Worm (Caenorhabditis elegans) whole organism, L1 larva: ENCODE measurements around the gene ham-1.

Experiments
- ceh-88 ChIP-seq: fragments of 200-800 bp; sonication (Bioruptor generic); IDR thresholded peaks from 2 replicates; pipeline ENCODE4 v1.3.6; 2022; ENCODE audit warnings: missing genetic modification characterization, missing compliant biosample characterization
- grh-1 ChIP-seq: fragments of 200-800 bp; sonication (Bioruptor generic); IDR thresholded peaks from 2 replicates; pipeline ENCODE4 v1.3.6; 2022; ENCODE audit warnings: missing genetic modification reagents, missing genetic modification characterization, missing compliant biosample characterization
- lin-35 ChIP-seq, 2 experiments: fragments of 150-350 bp; optimal IDR thresholded peaks; 2 replicates each; lab custom pipeline; 2014; ENCODE audit warnings: missing biosample characterization in 2 of 2, missing genetic modification characterization in 2 of 2, missing genetic modification reagents in 2 of 2
- lsy-2 ChIP-seq, 2 experiments: fragments of 150-350 bp; optimal IDR thresholded peaks; 2 replicates each; lab custom pipeline; 2014; ENCODE audit warnings: missing biosample characterization in 2 of 2, missing genetic modification characterization in 2 of 2
- nhr-28 ChIP-seq: fragments of 150-350 bp; optimal IDR thresholded peaks from 2 replicates; lab custom pipeline; 2014; ENCODE audit warnings: missing biosample characterization, missing genetic modification characterization
- nhr-77 ChIP-seq: fragments of 150-350 bp; optimal IDR thresholded peaks from 2 replicates; lab custom pipeline; 2014; ENCODE audit warnings: missing biosample characterization, missing genetic modification characterization
- nhr-90 ChIP-seq: sonication (generic microtip); optimal IDR thresholded peaks from 2 replicates; lab custom pipeline; 2016; ENCODE audit warnings: mild to moderate bottlenecking, missing genetic modification characterization, missing compliant biosample characterization; ENCODE audit not compliant: poor library complexity
- skn-1 ChIP-seq: fragments of 150-350 bp; optimal IDR thresholded peaks from 2 replicates; lab custom pipeline; 2014; ENCODE audit warnings: missing biosample characterization, missing genetic modification characterization
- snpc-4 ChIP-seq: fragments of 150-350 bp; optimal IDR thresholded peaks from 2 replicates; lab custom pipeline; 2014; ENCODE audit warnings: missing biosample characterization, missing genetic modification characterization
- sup-37 ChIP-seq: fragments of 200-800 bp; sonication (Bioruptor generic); optimal IDR thresholded peaks from 2 replicates; lab custom pipeline; 2018; ENCODE audit warnings: mild to moderate bottlenecking, missing genetic modification characterization, missing compliant biosample characterization
- swsn-7 ChIP-seq: sonication (generic microtip); optimal IDR thresholded peaks from 2 replicates; lab custom pipeline; 2016; ENCODE audit warnings: missing genetic modification characterization, missing compliant biosample characterization
- unc-130 ChIP-seq: fragments of 150-350 bp; optimal IDR thresholded peaks from 2 replicates; lab custom pipeline; 2017; ENCODE audit warnings: missing biosample characterization, missing genetic modification characterization, inconsistent platforms
- vab-15 ChIP-seq: sonication (generic microtip); optimal IDR thresholded peaks from 2 replicates; lab custom pipeline; 2017; ENCODE audit warnings: missing genotype, mild to moderate bottlenecking, missing genetic modification characterization, missing compliant biosample characterization

ham-1 gene

ce11 chrIV:12594574-12594973 lies 52.6 kb downstream of the ham-1 start (continued):
- no peak for TF ChIP-seq nhr-28 (tag; lab: Kevin White, UChicago)
- peak; percentile 74 for TF ChIP-seq lsy-2 (tag; optimal IDR thresholded peaks at IDR 0.05; lab: Kevin White, UChicago)
- peak; percentile 42 for TF ChIP-seq snpc-4
- peak; percentile 72 for TF ChIP-seq skn-1 (tag; lab: Kevin White, UChicago)
- TF ChIP-seq vab-15 (tag; lab: Kevin White, UChicago): peak; percentile 59
- peak; percentile 83 for TF ChIP-seq swsn-7 (tag; lab: Kevin White, UChicago)
- TF ChIP-seq grh-1: no peak
- TF ChIP-seq nhr-90 (tag; lab: Kevin White, UChicago): peak; percentile 70
- TF ChIP-seq sup-37 (GFP tag; lab: Kevin White, UChicago): peak; percentile 23
- peak; percentile 22 for TF ChIP-seq nhr-77 (tag; lab: Kevin White, UChicago)
- peak; percentile 68; the same call in 1 of the 2 replicates for TF ChIP-seq ceh-88
- no peak for TF ChIP-seq unc-130 (tag; lab: Kevin White, UChicago)
- TF ChIP-seq lin-35 (GFP tag; optimal IDR thresholded peaks at IDR 0.05; lab: Kevin White, UChicago): peak; percentile 68 to 78
- TF ChIP-seq, all 84 proteins: peak for 48
